Fruit fly (Drosophila melanogaster) whole organism, embryonic: ENCODE data around the gene CG9782.
A peak's percentile ranks its signal among the peaks of the same experiment; 100 is the strongest.

Source experiments
- Bgb ChIP-seq: fragments of 200-800 bp; sonication (Bioruptor generic); IDR thresholded peaks from 2 replicates; pipeline ENCODE4 v1.3.6; 2022; ENCODE audit warnings: missing biosample characterization, missing genetic modification characterization; ENCODE audit not compliant: partially characterized antibody
- CG1024 ChIP-seq: fragments of 200-800 bp; sonication (Bioruptor generic); IDR thresholded peaks from 2 replicates; pipeline ENCODE4 v1.3.6; 2022; ENCODE audit warnings: missing biosample characterization, missing genetic modification characterization
- CG12236 ChIP-seq: fragments of 200-800 bp; sonication (Bioruptor generic); optimal IDR thresholded peaks from 2 replicates; lab custom pipeline; 2016; ENCODE audit warnings: missing biosample characterization, missing genetic modification characterization
- CG12659 ChIP-seq: fragments of 200-800 bp; sonication (Bioruptor generic); optimal IDR thresholded peaks from 3 replicates; lab custom pipeline; 2017; ENCODE audit warnings: mild to moderate bottlenecking, missing biosample characterization, missing genetic modification reagents, missing genetic modification characterization
- CG13775 ChIP-seq: fragments of 200-800 bp; sonication (Bioruptor generic); optimal IDR thresholded peaks from 3 replicates; lab custom pipeline; 2017; ENCODE audit warnings: missing biosample characterization, mild to moderate bottlenecking, missing genetic modification characterization
- CG14860 ChIP-seq: fragments of 200-800 bp; sonication (Bioruptor generic); IDR thresholded peaks from 3 replicates; pipeline ENCODE4 v1.3.6; 2022; ENCODE audit warnings: missing biosample characterization, missing genetic modification characterization; ENCODE audit not compliant: partially characterized antibody
- CG15514 ChIP-seq: fragments of 200-800 bp; sonication (Bioruptor generic); optimal IDR thresholded peaks from 3 replicates; lab custom pipeline; 2017; ENCODE audit warnings: missing biosample characterization, missing genetic modification characterization, mild to moderate bottlenecking, moderate library complexity, missing genetic modification reagents
- CG18262 ChIP-seq: fragments of 200-800 bp; optimal IDR thresholded peaks from 3 replicates; lab custom pipeline; 2019; ENCODE audit warnings: missing biosample characterization, mild to moderate bottlenecking, missing genetic modification characterization, moderate library complexity
- CG18599 ChIP-seq: fragments of 200-800 bp; sonication (Bioruptor generic); optimal IDR thresholded peaks from 3 replicates; lab custom pipeline; 2017; ENCODE audit warnings: missing biosample characterization, missing genetic modification characterization, mild to moderate bottlenecking, moderate library complexity, missing genetic modification reagents
- CG18764 ChIP-seq: fragments of 200-800 bp; sonication (Bioruptor generic); optimal IDR thresholded peaks from 3 replicates; lab custom pipeline; 2016; ENCODE audit warnings: missing biosample characterization, missing genetic modification characterization
- CG2129 ChIP-seq: fragments of 200-800 bp; sonication (Bioruptor generic); IDR thresholded peaks from 2 replicates; pipeline ENCODE4 v1.3.6; 2022; ENCODE audit warnings: missing biosample characterization, missing genetic modification characterization; ENCODE audit not compliant: partially characterized antibody
- CG2202 ChIP-seq: fragments of 200-800 bp; sonication (Bioruptor generic); optimal IDR thresholded peaks from 2 replicates; lab custom pipeline; 2018; ENCODE audit warnings: missing biosample characterization, mild to moderate bottlenecking, missing genetic modification characterization
- CG31388 ChIP-seq: fragments of 200-800 bp; sonication (Bioruptor generic); optimal IDR thresholded peaks from 2 replicates; lab custom pipeline; 2016; ENCODE audit warnings: missing biosample characterization, missing genetic modification characterization
- CG3995 ChIP-seq: fragments of 200-800 bp; sonication (Bioruptor generic); optimal IDR thresholded peaks from 3 replicates; lab custom pipeline; 2016; ENCODE audit warnings: missing biosample characterization, missing genetic modification characterization
- CG42726 ChIP-seq: fragments of 200-800 bp; sonication (Bioruptor generic); IDR thresholded peaks from 2 replicates; pipeline ENCODE4 v1.3.6; 2022; ENCODE audit warnings: missing biosample characterization, missing genetic modification characterization; ENCODE audit not compliant: partially characterized antibody
- CG4617 ChIP-seq: fragments of 200-800 bp; sonication (Bioruptor generic); optimal IDR thresholded peaks from 3 replicates; lab custom pipeline; 2016; ENCODE audit warnings: missing biosample characterization, missing genetic modification characterization, borderline replicate concordance
- CG4707 ChIP-seq: fragments of 200-800 bp; sonication (Bioruptor generic); optimal IDR thresholded peaks from 2 replicates; lab custom pipeline; 2018; ENCODE audit warnings: missing biosample characterization, mild to moderate bottlenecking, missing genetic modification characterization, moderate library complexity
- CG7271 ChIP-seq: fragments of 200-800 bp; sonication (Bioruptor generic); optimal IDR thresholded peaks from 2 replicates; lab custom pipeline; 2018; ENCODE audit warnings: missing biosample characterization, mild to moderate bottlenecking, missing genetic modification characterization, moderate library complexity
- CG7987 ChIP-seq: fragments of 200-800 bp; sonication (Bioruptor generic); optimal IDR thresholded peaks from 2 replicates; lab custom pipeline; 2018; ENCODE audit warnings: missing biosample characterization, mild to moderate bottlenecking, missing genetic modification characterization, moderate library complexity
- CG9437 ChIP-seq: fragments of 200-800 bp; sonication (Bioruptor generic); optimal IDR thresholded peaks from 2 replicates; lab custom pipeline; 2018; ENCODE audit warnings: missing biosample characterization, mild to moderate bottlenecking, missing genetic modification characterization
- CHES-1-like ChIP-seq: fragments of 200-800 bp; sonication (Bioruptor generic); optimal IDR thresholded peaks from 2 replicates; lab custom pipeline; 2016; ENCODE audit warnings: missing biosample characterization, missing genetic modification characterization
- E2f2 ChIP-seq: fragments of 200-800 bp; sonication (Bioruptor generic); IDR thresholded peaks from 2 replicates; pipeline ENCODE4 v1.3.6; 2022; ENCODE audit warnings: missing biosample characterization, missing genetic modification characterization
- Fer1 ChIP-seq: fragments of 200-800 bp; sonication (Bioruptor generic); optimal IDR thresholded peaks from 2 replicates; lab custom pipeline; 2017; ENCODE audit warnings: missing biosample characterization, mild to moderate bottlenecking, missing genetic modification characterization
- HmgD ChIP-seq: fragments of 200-800 bp; sonication (Bioruptor generic); optimal IDR thresholded peaks from 3 replicates; lab custom pipeline; 2016; ENCODE audit warnings: missing biosample characterization, missing genetic modification characterization
- Hr51 ChIP-seq, 2 experiments: fragments of 200-800 bp; sonication (Bioruptor generic); optimal IDR thresholded peaks; 2 replicates in 1 of 2; 3 replicates in 1 of 2; lab custom pipeline; 2016 to 2018; ENCODE audit warnings: missing biosample characterization in 2 of 2, missing genetic modification characterization in 2 of 2, mild to moderate bottlenecking in 1 of 2, moderate library complexity in 1 of 2
- MBD-R2 ChIP-seq: fragments of 200-800 bp; sonication (Bioruptor generic); IDR thresholded peaks from 2 replicates; pipeline ENCODE4 v1.3.6; 2022; ENCODE audit warnings: missing biosample characterization, missing genetic modification characterization
- MESR4 ChIP-seq: fragments of 200-800 bp; sonication (Bioruptor generic); optimal IDR thresholded peaks from 2 replicates; lab custom pipeline; 2018; ENCODE audit warnings: missing biosample characterization, mild to moderate bottlenecking, missing genetic modification characterization, moderate library complexity
- Opbp ChIP-seq: fragments of 200-800 bp; sonication (Bioruptor generic); IDR thresholded peaks from 3 replicates; pipeline ENCODE4 v1.3.6; 2022; ENCODE audit warnings: missing biosample characterization, missing genetic modification characterization; ENCODE audit not compliant: partially characterized antibody
- Scr ChIP-seq: fragments of 200-800 bp; sonication (Bioruptor generic); IDR thresholded peaks from 2 replicates; pipeline ENCODE4 v1.3.6; 2022; ENCODE audit warnings: missing biosample characterization, missing genetic modification characterization; ENCODE audit not compliant: partially characterized antibody
- Sry-δ ChIP-seq: fragments of 200-800 bp; sonication (Bioruptor generic); optimal IDR thresholded peaks from 2 replicates; lab custom pipeline; 2016; ENCODE audit warnings: missing biosample characterization, missing genetic modification characterization
- abd-A ChIP-seq: fragments of 200-800 bp; sonication (Bioruptor generic); optimal IDR thresholded peaks from 3 replicates; lab custom pipeline; 2019; ENCODE audit warnings: missing biosample characterization, mild to moderate bottlenecking, missing genetic modification characterization, moderate library complexity
- amos ChIP-seq: fragments of 200-800 bp; sonication (Bioruptor generic); IDR thresholded peaks from 2 replicates; pipeline ENCODE4 v1.3.6; 2022; ENCODE audit warnings: missing biosample characterization, missing genetic modification characterization; ENCODE audit not compliant: partially characterized antibody
- ato ChIP-seq: fragments of 200-800 bp; sonication (Bioruptor generic); IDR thresholded peaks from 2 replicates; pipeline ENCODE4 v1.3.6; 2022; ENCODE audit warnings: missing biosample characterization, missing genetic modification characterization; ENCODE audit not compliant: partially characterized antibody
- bbx ChIP-seq: fragments of 200-800 bp; sonication (Bioruptor generic); IDR thresholded peaks from 2 replicates; pipeline ENCODE4 v1.3.6; 2022; ENCODE audit warnings: missing biosample characterization, missing genetic modification characterization; ENCODE audit not compliant: partially characterized antibody
- cg ChIP-seq: fragments of 200-800 bp; sonication (Bioruptor generic); optimal IDR thresholded peaks from 3 replicates; lab custom pipeline; 2019; ENCODE audit warnings: missing biosample characterization, mild to moderate bottlenecking, missing genetic modification characterization, moderate library complexity
- emc ChIP-seq: fragments of 200-800 bp; sonication (Bioruptor generic); optimal IDR thresholded peaks from 2 replicates; lab custom pipeline; 2016; ENCODE audit warnings: missing biosample characterization, missing genetic modification characterization
- hbn ChIP-seq: fragments of 200-800 bp; sonication (Bioruptor generic); IDR thresholded peaks from 2 replicates; pipeline ENCODE4 v1.3.6; 2022; ENCODE audit warnings: missing biosample characterization, missing genetic modification characterization; ENCODE audit not compliant: partially characterized antibody
- her ChIP-seq: fragments of 200-800 bp; sonication (Bioruptor generic); optimal IDR thresholded peaks from 2 replicates; lab custom pipeline; 2016; ENCODE audit warnings: missing biosample characterization, missing genetic modification characterization
- jumu ChIP-seq: fragments of 200-800 bp; sonication (Bioruptor generic); optimal IDR thresholded peaks from 3 replicates; lab custom pipeline; 2016; ENCODE audit warnings: missing biosample characterization, missing genetic modification characterization
- lbe ChIP-seq: fragments of 200-800 bp; sonication (Bioruptor generic); optimal IDR thresholded peaks from 2 replicates; lab custom pipeline; 2016; ENCODE audit warnings: missing biosample characterization, mild to moderate bottlenecking, missing genetic modification characterization
- lilli ChIP-seq: fragments of 200-800 bp; sonication (Bioruptor generic); optimal IDR thresholded peaks from 3 replicates; lab custom pipeline; 2016; ENCODE audit warnings: missing biosample characterization, missing genetic modification characterization
- mld ChIP-seq: fragments of 200-800 bp; sonication (Bioruptor generic); IDR thresholded peaks from 3 replicates; pipeline ENCODE4 v1.3.6; 2022; ENCODE audit warnings: missing biosample characterization, missing genetic modification characterization; ENCODE audit not compliant: partially characterized antibody
- p53 ChIP-seq: fragments of 200-800 bp; sonication (Bioruptor generic); optimal IDR thresholded peaks from 2 replicates; lab custom pipeline; 2016; ENCODE audit warnings: missing biosample characterization, missing genetic modification characterization
- phol ChIP-seq: fragments of 200-800 bp; sonication (Bioruptor generic); optimal IDR thresholded peaks from 3 replicates; lab custom pipeline; 2018; ENCODE audit warnings: missing biosample characterization, mild to moderate bottlenecking, missing genetic modification characterization, moderate library complexity
- pzg ChIP-seq: fragments of 200-800 bp; sonication (Bioruptor generic); optimal IDR thresholded peaks from 3 replicates; lab custom pipeline; 2018; ENCODE audit warnings: missing biosample characterization, mild to moderate bottlenecking, missing genetic modification characterization, moderate library complexity
- repo ChIP-seq: fragments of 200-800 bp; sonication (Bioruptor generic); optimal IDR thresholded peaks from 2 replicates; lab custom pipeline; 2016; ENCODE audit warnings: missing biosample characterization, missing genetic modification characterization
- sim ChIP-seq: fragments of 200-800 bp; sonication (Bioruptor generic); IDR thresholded peaks from 2 replicates; pipeline ENCODE4 v1.3.6; 2022; ENCODE audit warnings: missing biosample characterization, missing genetic modification characterization
- stwl ChIP-seq: fragments of 200-800 bp; sonication (Bioruptor generic); optimal IDR thresholded peaks from 3 replicates; lab custom pipeline; 2018; ENCODE audit warnings: missing biosample characterization, mild to moderate bottlenecking, missing genetic modification characterization, moderate library complexity
- toy ChIP-seq: fragments of 200-800 bp; sonication (Bioruptor generic); IDR thresholded peaks from 2 replicates; pipeline ENCODE4 v1.3.6; 2022; ENCODE audit warnings: missing biosample characterization, missing genetic modification characterization
- zfh2 ChIP-seq: fragments of 200-800 bp; sonication (Bioruptor generic); optimal IDR thresholded peaks from 2 replicates; lab custom pipeline; 2016; ENCODE audit warnings: missing biosample characterization, missing genetic modification characterization

Gene CG9782

DNA sequence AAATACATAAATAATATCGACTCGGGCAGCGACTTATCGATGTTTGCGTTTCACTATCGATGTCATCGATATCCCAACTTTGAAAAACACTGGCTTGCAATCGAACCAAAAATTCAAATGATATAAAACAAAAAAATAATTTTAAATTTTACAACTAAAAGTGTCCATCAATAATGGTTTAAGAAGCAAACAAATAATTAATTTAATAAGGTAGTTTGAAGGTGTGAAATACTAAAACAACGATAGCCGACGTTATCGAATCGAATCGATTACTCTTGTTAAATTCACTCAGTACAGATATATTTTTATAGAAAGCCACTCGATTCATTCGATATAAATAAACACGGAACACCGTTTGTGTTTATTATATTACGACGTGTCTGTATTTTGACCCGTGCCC lies 28.0 kb downstream of the CG9782 start, which contains the start of the genes SMC3 and Ubc7 (continued):
- TF ChIP-seq jumu (GFP tag; lab: Kevin White, UChicago) (no peak), Scr (peak; percentile 94), CG14860 (GFP tag; lab: Robert Waterston, UW) (peak; percentile 98), bbx (GFP tag; lab: Robert Waterston, UW) (peak; percentile 81), CG42726 (GFP tag; lab: Robert Waterston, UW) (peak; percentile 68; the same call in 1 of the 2 replicates), hbn (GFP tag; lab: Robert Waterston, UW) (peak; percentile 88), phol (tag; lab: Kevin White, UChicago) (peak; percentile 2), CG3995 (GFP tag; lab: Kevin White, UChicago) (peak; percentile 65), Sry-δ (peak; percentile 61), amos (GFP tag; lab: Robert Waterston, UW) (peak; percentile 82), pzg (peak; percentile 28), CG9437 (GFP tag; lab: Kevin White, UChicago) (peak; percentile 14), lbe (peak; percentile 33), Opbp (peak; percentile 69; the same call in 1 of the 3 replicates), CG18262 (tag; lab: Kevin White, UChicago) (peak; percentile 24), zfh2 (no peak), Fer1 (GFP tag; lab: Kevin White, UChicago) (no peak), CG2129 (GFP tag; lab: Robert Waterston, UW) (peak; percentile 74), p53 (GFP tag; lab: Kevin White, UChicago) (no peak), mld (GFP tag; lab: Robert Waterston, UW) (peak; percentile 88; the same call in 2 of the 3 replicates), Bgb (peak; percentile 88), CG12659 (GFP tag; lab: Kevin White, UChicago) (peak; percentile 44), CG4617 (GFP tag; lab: Kevin White, UChicago) (peak; percentile 23), stwl (tag; lab: Kevin White, UChicago) (peak; percentile 78), CG15514 (GFP tag; lab: Kevin White, UChicago) (peak; percentile 45)
- TF ChIP-seq, all 482 proteins: peak for 68

DNA sequence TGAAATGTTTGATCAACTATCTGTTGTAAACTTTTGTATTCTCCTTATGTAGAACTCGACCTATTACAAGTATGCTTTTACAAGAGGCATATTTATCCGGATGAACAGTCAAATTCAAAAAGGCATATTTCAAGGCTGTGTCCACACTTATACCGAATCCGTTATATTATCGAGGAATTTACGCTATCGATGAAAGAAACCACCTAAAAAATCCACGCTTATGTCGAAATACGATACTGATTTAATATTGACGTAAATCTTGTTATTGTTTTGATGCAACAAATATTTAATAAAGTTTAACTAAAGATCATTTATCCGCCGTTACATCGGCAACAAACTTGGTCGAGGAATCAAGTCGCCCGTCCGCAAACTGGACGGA lies 33.7 kb downstream of the CG9782 start, which contains the start of gene CG13014:
Gene CG13014 (plus strand): TSS at position 206 of the 379 bp plus-strand sequence.
- TF ChIP-seq CG18599 (no peak), CHES-1-like (GFP tag; lab: Kevin White, UChicago) (no peak), CG2202 (tag; lab: Kevin White, UChicago) (no peak), CG1024 (GFP tag; lab: Robert Waterston, UW) (no peak), emc (GFP tag; lab: Kevin White, UChicago) (no peak), HmgD (GFP tag; lab: Kevin White, UChicago) (no peak), CG31388 (GFP tag; lab: Kevin White, UChicago) (no peak), CG7987 (GFP tag; lab: Kevin White, UChicago) (no peak), sim (GFP tag; lab: Robert Waterston, UW) (no peak), MESR4 (peak; percentile 30), abd-A (no peak), repo (no peak), Hr51 (GFP tag; optimal IDR thresholded peaks at IDR 0.05; lab: Kevin White, UChicago) (no peak), cg (GFP tag; lab: Kevin White, UChicago) (no peak), CG7271 (tag; lab: Kevin White, UChicago) (no peak), lilli (GFP tag; lab: Kevin White, UChicago) (no peak), toy (GFP tag; lab: Robert Waterston, UW) (no peak), CG12236 (no peak), her (GFP tag; lab: Kevin White, UChicago) (no peak), MBD-R2 (GFP tag; lab: Robert Waterston, UW) (peak; percentile 28; the same call in 1 of the 2 replicates), ato (GFP tag; lab: Robert Waterston, UW) (no peak), CG13775 (GFP tag; lab: Kevin White, UChicago) (no peak), CG18764 (GFP tag; lab: Kevin White, UChicago) (no peak), CG4707 (no peak), E2f2 (GFP tag; lab: Robert Waterston, UW) (no peak)
